Worm (Caenorhabditis elegans) whole organism, young adult: ENCODE measurements around the gene ced-3.

ENCODE experiments used
- B0019.2 ChIP-seq: fragments of 200-800 bp; sonication (Bioruptor generic); conservative IDR thresholded peaks from 2 replicates; pipeline ENCODE4 v1.3.6; 2022; ENCODE audit warnings: missing genetic modification reagents, missing genetic modification characterization, missing compliant biosample characterization
- B0035.1 ChIP-seq: sonication (generic microtip); optimal IDR thresholded peaks from 2 replicates; lab custom pipeline; 2016; ENCODE audit warnings: missing genetic modification characterization, mild to moderate bottlenecking, missing compliant biosample characterization, missing genotype, missing genetic modification reagents
- B0336.3 ChIP-seq: fragments of 200-800 bp; sonication (Bioruptor generic); IDR thresholded peaks from 2 replicates; pipeline ENCODE4 v1.3.6; 2022; ENCODE audit warnings: missing genetic modification characterization, missing compliant biosample characterization
- F10E7.11 ChIP-seq: sonication (generic microtip); optimal IDR thresholded peaks from 2 replicates; lab custom pipeline; 2017; ENCODE audit warnings: mild to moderate bottlenecking, missing genetic modification characterization, moderate library complexity, missing compliant biosample characterization
- F23B12.7 ChIP-seq: sonication (generic microtip); optimal IDR thresholded peaks from 2 replicates; lab custom pipeline; 2017; ENCODE audit warnings: missing genetic modification characterization, mild to moderate bottlenecking, missing compliant biosample characterization, antibody characterized with exemption, moderate library complexity; ENCODE audit not compliant: insufficient read depth
- F33H1.4 ChIP-seq: fragments of 200-800 bp; sonication (Bioruptor generic); IDR thresholded peaks from 2 replicates; pipeline ENCODE4 v1.3.6; 2022; ENCODE audit warnings: missing genetic modification reagents, missing genetic modification characterization, missing compliant biosample characterization
- T07F8.4 ChIP-seq: sonication (generic microtip); optimal IDR thresholded peaks from 2 replicates; lab custom pipeline; 2016; ENCODE audit warnings: mild to moderate bottlenecking, missing genetic modification characterization, moderate library complexity, missing compliant biosample characterization
- Y53F4B.3 ChIP-seq: fragments of 200-800 bp; sonication (Bioruptor generic); IDR thresholded peaks from 2 replicates; pipeline ENCODE4 v1.3.6; 2022; ENCODE audit warnings: missing genetic modification reagents, missing genetic modification characterization, missing compliant biosample characterization
- Y95B8A.8 ChIP-seq: fragments of 200-800 bp; sonication (Bioruptor generic); IDR thresholded peaks from 2 replicates; pipeline ENCODE4 v1.3.6; 2022; ENCODE audit warnings: missing genetic modification reagents, missing genetic modification characterization, missing compliant biosample characterization
- ZK185.1 ChIP-seq: sonication (generic microtip); optimal IDR thresholded peaks from 2 replicates; lab custom pipeline; 2016; ENCODE audit warnings: mild to moderate bottlenecking, missing genetic modification characterization, missing compliant biosample characterization; ENCODE audit not compliant: poor library complexity, severe bottlenecking
- atf-7 ChIP-seq: sonication (generic microtip); optimal IDR thresholded peaks from 2 replicates; lab custom pipeline; 2017; ENCODE audit warnings: mild to moderate bottlenecking, missing genetic modification characterization, missing compliant biosample characterization
- attf-3 ChIP-seq: fragments of 200-800 bp; sonication (Bioruptor generic); conservative IDR thresholded peaks from 2 replicates; pipeline ENCODE4 v1.3.6; 2022; ENCODE audit warnings: missing genetic modification reagents, missing genetic modification characterization, missing compliant biosample characterization
- bed-2 ChIP-seq: fragments of 200-800 bp; sonication (Bioruptor generic); IDR thresholded peaks from 2 replicates; pipeline ENCODE4 v1.3.6; 2022; ENCODE audit warnings: missing genetic modification reagents, missing genetic modification characterization, missing compliant biosample characterization
- cebp-2 ChIP-seq: fragments of 200-800 bp; sonication (Bioruptor generic); IDR thresholded peaks from 2 replicates; pipeline ENCODE4 v1.3.6; 2022; ENCODE audit warnings: missing genetic modification characterization, missing compliant biosample characterization
- dpff-1 ChIP-seq: sonication (generic microtip); optimal IDR thresholded peaks from 2 replicates; lab custom pipeline; 2017; ENCODE audit warnings: mild to moderate bottlenecking, missing genetic modification characterization, missing compliant biosample characterization
- efl-1 ChIP-seq: fragments of 150-350 bp; optimal IDR thresholded peaks from 2 replicates; lab custom pipeline; 2014; ENCODE audit warnings: missing biosample characterization, missing genetic modification reagents, missing genetic modification characterization
- egl-18 ChIP-seq: fragments of 200-800 bp; sonication (Bioruptor generic); IDR thresholded peaks from 2 replicates; pipeline ENCODE4 v1.3.6; 2022; ENCODE audit warnings: missing genetic modification reagents, missing genetic modification characterization, missing compliant biosample characterization
- egl-44 ChIP-seq: fragments of 200-800 bp; sonication (Bioruptor generic); IDR thresholded peaks from 2 replicates; pipeline ENCODE4 v1.3.6; 2022; ENCODE audit warnings: missing genetic modification reagents, missing genetic modification characterization, missing compliant biosample characterization
- gei-17 ChIP-seq: fragments of 200-800 bp; sonication (Bioruptor generic); optimal IDR thresholded peaks from 2 replicates; lab custom pipeline; 2018; ENCODE audit warnings: mild to moderate bottlenecking, missing genetic modification characterization, missing compliant biosample characterization
- him-1 ChIP-seq: sonication (generic microtip); optimal IDR thresholded peaks from 2 replicates; lab custom pipeline; 2016; ENCODE audit warnings: missing genotype, missing genetic modification reagents, missing genetic modification characterization, missing compliant biosample characterization
- hlh-26 ChIP-seq: fragments of 200-800 bp; sonication (Bioruptor generic); conservative IDR thresholded peaks from 2 replicates; pipeline ENCODE4 v1.3.6; 2022; ENCODE audit warnings: missing genetic modification reagents, missing genetic modification characterization, missing compliant biosample characterization
- hmg-20 ChIP-seq: fragments of 200-800 bp; sonication (Bioruptor generic); IDR thresholded peaks from 2 replicates; pipeline ENCODE4 v1.3.6; 2022; ENCODE audit warnings: missing genetic modification reagents, missing genetic modification characterization, missing compliant biosample characterization
- lin-35 ChIP-seq, 3 experiments: fragments of 150-350 bp in 2 of 3; sonication (generic microtip) in 1 of 3; optimal IDR thresholded peaks; 2 replicates each; lab custom pipeline; 2014 to 2018; ENCODE audit warnings: missing biosample characterization in 3 of 3, missing genetic modification characterization in 3 of 3, missing genetic modification reagents in 3 of 3
- lsl-1 ChIP-seq: fragments of 200-800 bp; sonication (Bioruptor generic); optimal IDR thresholded peaks from 2 replicates; lab custom pipeline; 2018; ENCODE audit warnings: mild to moderate bottlenecking, missing genetic modification characterization, moderate library complexity, missing compliant biosample characterization
- lsy-27 ChIP-seq: sonication (generic microtip); optimal IDR thresholded peaks from 2 replicates; lab custom pipeline; 2017; ENCODE audit warnings: missing genetic modification characterization, mild to moderate bottlenecking, missing compliant biosample characterization, antibody characterized with exemption, missing genotype, borderline replicate concordance; ENCODE audit not compliant: insufficient read depth
- nfya-1 ChIP-seq: sonication (generic microtip); optimal IDR thresholded peaks from 2 replicates; lab custom pipeline; 2017; ENCODE audit warnings: antibody characterized with exemption, missing compliant biosample characterization, missing genetic modification characterization, borderline replicate concordance; ENCODE audit not compliant: insufficient read depth
- nfya-2 ChIP-seq: fragments of 200-800 bp; sonication (Bioruptor generic); IDR thresholded peaks from 2 replicates; pipeline ENCODE4 v1.3.6; 2022; ENCODE audit warnings: missing genetic modification reagents, missing genetic modification characterization, missing compliant biosample characterization
- nfyb-1 ChIP-seq: fragments of 200-800 bp; sonication (Bioruptor generic); IDR thresholded peaks from 2 replicates; pipeline ENCODE4 v1.3.6; 2022; ENCODE audit warnings: missing genetic modification reagents, missing genetic modification characterization, missing compliant biosample characterization
- nhr-27 ChIP-seq: fragments of 200-800 bp; sonication (Bioruptor generic); optimal IDR thresholded peaks from 2 replicates; lab custom pipeline; 2018; ENCODE audit warnings: mild to moderate bottlenecking, missing genetic modification characterization, moderate library complexity, missing compliant biosample characterization
- pbrm-1 ChIP-seq: fragments of 200-800 bp; sonication (Bioruptor generic); IDR thresholded peaks from 2 replicates; pipeline ENCODE4 v1.3.6; 2022; ENCODE audit warnings: missing genetic modification reagents, missing genetic modification characterization, missing compliant biosample characterization
- snpc-1.1 ChIP-seq: sonication (generic microtip); optimal IDR thresholded peaks from 2 replicates; lab custom pipeline; 2017; ENCODE audit warnings: missing genetic modification characterization, mild to moderate bottlenecking, missing compliant biosample characterization, antibody characterized with exemption, moderate library complexity, missing genotype, missing genetic modification reagents; ENCODE audit not compliant: insufficient read depth
- snpc-1.3 ChIP-seq: sonication (generic microtip); optimal IDR thresholded peaks from 2 replicates; lab custom pipeline; 2017; ENCODE audit warnings: missing genetic modification characterization, mild to moderate bottlenecking, missing compliant biosample characterization, antibody characterized with exemption, moderate library complexity, missing genotype, missing genetic modification reagents; ENCODE audit not compliant: insufficient read depth
- snpc-3.4 ChIP-seq: sonication (generic microtip); optimal IDR thresholded peaks from 2 replicates; lab custom pipeline; 2017; ENCODE audit warnings: missing genetic modification characterization, mild to moderate bottlenecking, missing compliant biosample characterization, antibody characterized with exemption, moderate library complexity, missing genotype, missing genetic modification reagents
- sptf-2 ChIP-seq: fragments of 200-800 bp; sonication (Bioruptor generic); optimal IDR thresholded peaks from 2 replicates; lab custom pipeline; 2018; ENCODE audit warnings: mild to moderate bottlenecking, missing genetic modification characterization, missing compliant biosample characterization
- tbx-9 ChIP-seq: sonication (generic microtip); optimal IDR thresholded peaks from 2 replicates; lab custom pipeline; 2016; ENCODE audit warnings: borderline replicate concordance, missing genetic modification characterization, inconsistent platforms, missing compliant biosample characterization
- unc-130 ChIP-seq: sonication (generic microtip); optimal IDR thresholded peaks from 2 replicates; lab custom pipeline; 2016; ENCODE audit warnings: missing genetic modification reagents, missing genetic modification characterization, missing compliant biosample characterization
- xnd-1 ChIP-seq: sonication (generic microtip); optimal IDR thresholded peaks from 2 replicates; lab custom pipeline; 2016; ENCODE audit warnings: missing genotype, missing genetic modification reagents, missing genetic modification characterization, missing compliant biosample characterization
- zfh-2 ChIP-seq: fragments of 200-800 bp; sonication (Bioruptor generic); conservative IDR thresholded peaks from 2 replicates; pipeline ENCODE4 v1.3.6; 2022; ENCODE audit warnings: missing genetic modification reagents, missing genetic modification characterization, missing compliant biosample characterization
- ztf-26 ChIP-seq: sonication (generic microtip); optimal IDR thresholded peaks from 2 replicates; lab custom pipeline; 2017; ENCODE audit warnings: missing genetic modification characterization, missing compliant biosample characterization
- ztf-28 ChIP-seq: fragments of 200-800 bp; sonication (Bioruptor generic); IDR thresholded peaks from 2 replicates; pipeline ENCODE4 v1.3.6; 2022; ENCODE audit warnings: missing genetic modification reagents, missing genetic modification characterization, missing compliant biosample characterization

The ced-3 gene

DNA sequence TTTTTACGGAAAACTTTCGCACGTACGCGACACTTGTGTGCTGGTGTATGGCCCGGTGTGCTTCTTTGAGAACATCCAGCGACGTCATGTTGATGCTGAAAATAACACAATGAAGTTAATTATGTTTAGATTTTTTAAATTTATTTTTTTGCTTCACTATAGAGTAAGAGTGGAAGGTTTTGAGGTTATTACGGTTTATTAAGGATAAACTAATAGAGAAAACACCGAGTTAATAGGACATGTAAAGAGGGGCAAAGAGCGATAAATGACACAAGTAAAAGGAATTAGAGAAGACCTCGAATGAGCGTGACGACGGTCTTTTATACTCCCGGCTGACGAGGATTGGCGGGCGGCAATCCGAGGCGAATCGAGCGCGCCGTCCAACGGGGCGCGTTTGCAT, 15.0 kb downstream of the ced-3 start, which contains the start of gene F58D2.4:
Gene F58D2.4 (minus strand): TSS at position 101 of the 400 bp plus-strand sequence.
- no peak for TF ChIP-seq pbrm-1 (GFP tag; lab: Robert Waterston, UW)
- TF ChIP-seq F23B12.7 (tag; lab: Kevin White, UChicago): no peak
- no peak for TF ChIP-seq hmg-20 (GFP tag; lab: Robert Waterston, UW)
- TF ChIP-seq ztf-26 (tag; lab: Kevin White, UChicago): no peak
- no peak for TF ChIP-seq lin-35 (GFP tag; optimal IDR thresholded peaks at IDR 0.05; lab: Kevin White, UChicago)
- no peak for TF ChIP-seq nfyb-1 (GFP tag; lab: Robert Waterston, UW)
- TF ChIP-seq atf-7: no peak

DNA sequence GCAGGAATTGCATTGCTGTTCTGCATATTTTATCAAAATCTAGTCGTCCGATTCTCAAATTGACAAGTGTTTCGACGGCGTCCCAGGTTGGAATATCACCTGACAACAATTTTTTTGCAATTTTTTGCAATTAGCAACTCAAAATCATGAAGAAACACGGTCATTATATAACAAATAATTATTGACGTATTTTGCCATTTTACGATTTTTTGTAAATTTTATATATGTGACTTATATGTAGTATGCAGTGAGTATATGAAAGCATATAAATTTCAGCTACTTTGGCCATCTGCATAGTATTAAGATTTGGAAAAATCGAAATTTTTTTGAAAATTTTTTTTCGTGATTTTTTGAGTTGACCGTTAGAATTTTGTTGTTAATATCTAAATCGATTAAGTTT, 23.2 kb downstream of the ced-3 start, which contains the start of gene F58D2.3:
Gene F58D2.3 (minus strand): TSS at position 101 of the 400 bp plus-strand sequence.
- TF ChIP-seq zfh-2 (GFP tag; lab: Robert Waterston, UW) (no peak), Y95B8A.8 (GFP tag; lab: Robert Waterston, UW) (no peak)

DNA sequence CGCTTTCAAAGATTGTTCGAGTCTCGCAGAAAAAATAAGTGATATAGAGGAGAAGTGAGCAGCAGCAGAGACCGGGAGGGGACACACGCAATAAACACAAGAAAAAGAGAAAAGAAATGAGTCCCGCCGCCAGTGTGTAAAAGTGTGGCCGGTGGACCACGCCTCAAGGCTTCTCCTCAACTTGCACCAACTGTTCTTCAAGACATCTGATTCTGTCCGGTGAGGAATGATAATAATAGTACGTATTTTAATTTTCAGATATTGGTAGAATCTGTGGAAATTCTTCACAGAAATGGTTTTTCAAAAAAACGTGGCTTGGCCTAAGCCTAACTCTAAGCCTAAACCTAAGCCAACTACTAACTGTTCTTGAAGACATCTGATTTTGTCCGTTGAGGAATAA, 24.6 kb downstream of the ced-3 start, which contains the start of gene lev-1:
Gene lev-1 (minus strand): TSS at position 101 of the 400 bp plus-strand sequence.
- TF ChIP-seq egl-44 (GFP tag; lab: Robert Waterston, UW) (no peak), zfh-2 (GFP tag; lab: Robert Waterston, UW) (no peak), nfya-1 (tag; lab: Kevin White, UChicago) (no peak), tbx-9 (tag; lab: Kevin White, UChicago) (no peak), snpc-3.4 (tag; lab: Kevin White, UChicago) (no peak), efl-1 (GFP tag; lab: Kevin White, UChicago) (no peak), lsl-1 (GFP tag; lab: Kevin White, UChicago) (no peak)

DNA sequence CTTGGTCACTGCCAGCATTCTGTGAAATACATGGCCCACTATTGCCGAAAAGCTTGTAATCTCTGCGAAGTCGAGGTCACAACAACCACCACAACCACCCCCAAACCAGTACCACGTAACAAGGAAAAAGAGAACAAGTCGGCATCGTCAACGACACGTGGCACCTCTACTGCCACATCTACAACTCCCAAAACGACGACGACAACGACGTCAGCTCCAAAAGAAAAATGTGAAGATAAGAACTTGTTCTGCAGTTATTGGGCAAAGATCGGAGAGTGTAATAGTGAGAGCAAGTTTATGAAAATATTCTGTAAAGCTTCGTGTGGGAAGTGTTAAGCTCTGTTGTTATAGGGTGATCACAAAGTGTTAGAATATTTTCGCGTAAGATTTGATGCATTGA, 30.6 kb downstream of the ced-3 start:
- TF ChIP-seq Y53F4B.3 (GFP tag; lab: Robert Waterston, UW) (no peak), snpc-1.1 (tag; lab: Kevin White, UChicago) (no peak), lsy-27 (tag; lab: Kevin White, UChicago) (no peak), F10E7.11 (tag; lab: Kevin White, UChicago) (no peak), dpff-1 (tag; lab: Kevin White, UChicago) (no peak), xnd-1 (tag; lab: Kevin White, UChicago) (no peak), nfya-2 (GFP tag; lab: Robert Waterston, UW) (no peak), B0019.2 (GFP tag; lab: Robert Waterston, UW) (no peak), egl-18 (GFP tag; lab: Robert Waterston, UW) (no peak), him-1 (tag; lab: Kevin White, UChicago) (no peak), sptf-2 (no peak), cebp-2 (GFP tag; lab: Robert Waterston, UW) (no peak), T07F8.4 (tag; lab: Kevin White, UChicago) (no peak), hlh-26 (no peak), ztf-28 (GFP tag; lab: Robert Waterston, UW) (no peak)

DNA sequence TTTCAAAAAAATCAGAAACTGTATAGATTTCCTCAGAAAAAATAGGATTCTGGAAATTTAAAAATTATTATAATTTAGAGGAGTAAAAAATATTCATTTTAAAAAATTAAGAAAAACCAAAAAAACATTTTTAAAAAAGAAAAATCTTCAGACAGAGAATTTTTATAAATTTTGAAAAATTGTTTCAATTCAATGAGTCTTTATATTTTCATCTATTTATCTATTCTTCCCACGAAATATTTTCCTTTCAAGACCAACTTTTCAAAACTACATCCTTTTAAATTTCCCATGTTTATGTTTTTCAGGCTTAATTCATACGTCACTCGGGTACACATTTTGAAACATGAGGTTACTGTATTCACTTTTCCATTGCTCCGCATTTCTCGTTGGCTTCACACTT, 33.7 kb downstream of the ced-3 start, which contains the start of gene nas-14:
Gene nas-14 (plus strand): TSS at position 301 of the 400 bp plus-strand sequence.
- TF ChIP-seq hmg-20 (GFP tag; lab: Robert Waterston, UW) (no peak), lsl-1 (GFP tag; lab: Kevin White, UChicago) (no peak), attf-3 (GFP tag; lab: Robert Waterston, UW) (no peak), B0035.1 (no peak), ZK185.1 (tag; lab: Kevin White, UChicago) (no peak), F33H1.4 (GFP tag; lab: Robert Waterston, UW) (no peak), snpc-1.3 (tag; lab: Kevin White, UChicago) (no peak), unc-130 (GFP tag; lab: Kevin White, UChicago) (no peak), B0336.3 (GFP tag; lab: Robert Waterston, UW) (no peak), bed-2 (no peak), ztf-28 (GFP tag; lab: Robert Waterston, UW) (no peak), pbrm-1 (GFP tag; lab: Robert Waterston, UW) (no peak), nhr-27 (tag; lab: Kevin White, UChicago) (no peak), gei-17 (GFP tag; lab: Kevin White, UChicago) (no peak)
